Worm (Caenorhabditis elegans) whole organism, L1 larva: ENCODE data around the gene col-178.
A peak's percentile ranks its signal among the peaks of the same experiment; 100 is the strongest.

Source experiments
- C16A3.4 ChIP-seq: fragments of 150-350 bp; optimal IDR thresholded peaks from 2 replicates; lab custom pipeline; 2014; ENCODE audit warnings: missing biosample characterization, missing genetic modification characterization
- C34B4.2 ChIP-seq: sonication (generic microtip); optimal IDR thresholded peaks from 2 replicates; lab custom pipeline; 2017; ENCODE audit warnings: mild to moderate bottlenecking, missing genetic modification characterization, missing compliant biosample characterization
- aha-1 ChIP-seq: fragments of 150-350 bp; optimal IDR thresholded peaks from 2 replicates; lab custom pipeline; 2014; ENCODE audit warnings: missing biosample characterization, missing genetic modification characterization
- alr-1 ChIP-seq: fragments of 200-800 bp; sonication (Bioruptor generic); optimal IDR thresholded peaks from 2 replicates; lab custom pipeline; 2018; ENCODE audit warnings: borderline replicate concordance, mild to moderate bottlenecking, missing genetic modification characterization, missing compliant biosample characterization
- aly-2 ChIP-seq: fragments of 150-350 bp; optimal IDR thresholded peaks from 2 replicates; lab custom pipeline; 2014; ENCODE audit warnings: missing biosample characterization, missing genetic modification characterization
- ces-1 ChIP-seq: fragments of 150-350 bp; optimal IDR thresholded peaks from 2 replicates; lab custom pipeline; 2014; ENCODE audit warnings: missing biosample characterization, missing genetic modification reagents, missing genetic modification characterization
- dsc-1 ChIP-seq: sonication (generic microtip); optimal IDR thresholded peaks from 2 replicates; lab custom pipeline; 2016; ENCODE audit warnings: mild to moderate bottlenecking, missing genetic modification characterization, missing compliant biosample characterization
- efl-1 ChIP-seq, 4 experiments: fragments of 150-350 bp; optimal IDR thresholded peaks in 3 of 4; peaks in 1 of 4; 1 replicate in 1 of 4; 2 replicates in 3 of 4; lab custom pipeline; 2014; ENCODE audit warnings: missing biosample characterization in 2 of 4, missing genetic modification characterization in 2 of 4, missing genetic modification reagents in 2 of 4
- ets-5 ChIP-seq: fragments of 200-800 bp; sonication (Bioruptor generic); IDR thresholded peaks from 2 replicates; pipeline ENCODE4 v1.3.6; 2022; ENCODE audit warnings: missing genetic modification characterization, missing compliant biosample characterization
- fkh-10 ChIP-seq: sonication (generic microtip); optimal IDR thresholded peaks from 2 replicates; lab custom pipeline; 2017; ENCODE audit warnings: missing biosample characterization, missing genetic modification reagents, missing genetic modification characterization
- fkh-4 ChIP-seq: sonication (generic microtip); optimal IDR thresholded peaks from 2 replicates; lab custom pipeline; 2016; ENCODE audit warnings: missing compliant biosample characterization, missing genetic modification characterization, borderline replicate concordance
- fkh-8 ChIP-seq: sonication (generic microtip); optimal IDR thresholded peaks from 2 replicates; lab custom pipeline; 2016; ENCODE audit warnings: mild to moderate bottlenecking, missing genetic modification characterization, missing compliant biosample characterization
- fos-1 ChIP-seq: fragments of 150-350 bp; optimal IDR thresholded peaks from 2 replicates; lab custom pipeline; 2014; ENCODE audit warnings: missing biosample characterization, missing genetic modification characterization
- hpl-2 ChIP-seq: fragments of 150-350 bp; optimal IDR thresholded peaks from 2 replicates; lab custom pipeline; 2014; ENCODE audit warnings: missing biosample characterization, missing genetic modification reagents, missing genetic modification characterization
- irx-1 ChIP-seq: sonication (generic microtip); optimal IDR thresholded peaks from 2 replicates; lab custom pipeline; 2016; ENCODE audit warnings: missing genetic modification characterization, missing compliant biosample characterization
- isw-1 ChIP-seq: fragments of 200-800 bp; sonication (Bioruptor generic); IDR thresholded peaks from 2 replicates; pipeline ENCODE4 v1.3.6; 2022; ENCODE audit warnings: missing genetic modification characterization, missing compliant biosample characterization
- jun-1 ChIP-seq: fragments of 150-350 bp; optimal IDR thresholded peaks from 2 replicates; lab custom pipeline; 2014; ENCODE audit warnings: missing biosample characterization, missing genetic modification reagents, missing genetic modification characterization
- lin-13 ChIP-seq: fragments of 150-350 bp; optimal IDR thresholded peaks from 2 replicates; lab custom pipeline; 2014; ENCODE audit warnings: missing biosample characterization, missing genetic modification reagents, missing genetic modification characterization
- lin-15B ChIP-seq: fragments of 150-350 bp; sonication (generic microtip); optimal IDR thresholded peaks from 3 replicates; lab custom pipeline; 2014; ENCODE audit warnings: missing biosample characterization, missing genetic modification characterization
- lin-35 ChIP-seq, 2 experiments: fragments of 150-350 bp; optimal IDR thresholded peaks; 2 replicates each; lab custom pipeline; 2014; ENCODE audit warnings: missing biosample characterization in 2 of 2, missing genetic modification characterization in 2 of 2, missing genetic modification reagents in 2 of 2
- lin-39 ChIP-seq: fragments of 150-350 bp; optimal IDR thresholded peaks from 2 replicates; lab custom pipeline; 2014; ENCODE audit warnings: missing biosample characterization, missing genetic modification reagents, missing genetic modification characterization
- lir-3 ChIP-seq: sonication (generic microtip); optimal IDR thresholded peaks from 2 replicates; lab custom pipeline; 2016; ENCODE audit warnings: mild to moderate bottlenecking, missing genetic modification characterization, moderate library complexity, missing compliant biosample characterization; ENCODE audit not compliant: poor library complexity
- mab-9 ChIP-seq: fragments of 200-800 bp; sonication (Bioruptor generic); IDR thresholded peaks from 2 replicates; pipeline ENCODE4 v1.3.6; 2022; ENCODE audit warnings: missing genetic modification reagents, missing genetic modification characterization, missing compliant biosample characterization
- nhr-11 ChIP-seq: fragments of 150-350 bp; optimal IDR thresholded peaks from 2 replicates; lab custom pipeline; 2014; ENCODE audit warnings: missing biosample characterization, missing genetic modification characterization
- nhr-12 ChIP-seq: sonication (generic microtip); optimal IDR thresholded peaks from 2 replicates; lab custom pipeline; 2017; ENCODE audit warnings: missing biosample characterization, missing genetic modification characterization
- nhr-19 ChIP-seq: fragments of 200-800 bp; sonication (Bioruptor generic); conservative IDR thresholded peaks from 2 replicates; pipeline ENCODE4 v1.3.6; 2022; ENCODE audit warnings: missing genetic modification characterization, missing compliant biosample characterization
- nhr-28 ChIP-seq: fragments of 150-350 bp; optimal IDR thresholded peaks from 2 replicates; lab custom pipeline; 2014; ENCODE audit warnings: missing biosample characterization, missing genetic modification characterization
- nhr-47 ChIP-seq: sonication (generic microtip); optimal IDR thresholded peaks from 2 replicates; lab custom pipeline; 2016; ENCODE audit warnings: mild to moderate bottlenecking, missing genetic modification characterization, moderate library complexity, missing compliant biosample characterization
- nhr-71 ChIP-seq: sonication (generic microtip); optimal IDR thresholded peaks from 2 replicates; lab custom pipeline; 2016; ENCODE audit warnings: mild to moderate bottlenecking, missing genetic modification characterization, moderate library complexity, missing compliant biosample characterization
- nhr-76 ChIP-seq: sonication (generic microtip); optimal IDR thresholded peaks from 2 replicates; lab custom pipeline; 2017; ENCODE audit warnings: missing biosample characterization, missing genetic modification characterization
- nhr-77 ChIP-seq: fragments of 150-350 bp; optimal IDR thresholded peaks from 2 replicates; lab custom pipeline; 2014; ENCODE audit warnings: missing biosample characterization, missing genetic modification characterization
- nhr-84 ChIP-seq: sonication (generic microtip); optimal IDR thresholded peaks from 2 replicates; lab custom pipeline; 2017; ENCODE audit warnings: missing biosample characterization, missing genetic modification characterization
- nhr-85 ChIP-seq: sonication (generic microtip); peaks from one replicate; lab custom pipeline; 2016; ENCODE audit warnings: missing genetic modification characterization, inconsistent platforms, missing compliant biosample characterization
- nhr-90 ChIP-seq: sonication (generic microtip); optimal IDR thresholded peaks from 2 replicates; lab custom pipeline; 2016; ENCODE audit warnings: mild to moderate bottlenecking, missing genetic modification characterization, missing compliant biosample characterization; ENCODE audit not compliant: poor library complexity
- pqm-1 ChIP-seq: sonication (generic microtip); optimal IDR thresholded peaks from 3 replicates; lab custom pipeline; 2017; ENCODE audit warnings: missing biosample characterization, missing genetic modification characterization
- rnt-1 ChIP-seq: sonication (generic microtip); optimal IDR thresholded peaks from 2 replicates; lab custom pipeline; 2016; ENCODE audit warnings: mild to moderate bottlenecking, missing genetic modification characterization, moderate library complexity, missing compliant biosample characterization
- skn-1 ChIP-seq: fragments of 150-350 bp; optimal IDR thresholded peaks from 2 replicates; lab custom pipeline; 2014; ENCODE audit warnings: missing biosample characterization, missing genetic modification characterization
- snpc-4 ChIP-seq: fragments of 150-350 bp; optimal IDR thresholded peaks from 2 replicates; lab custom pipeline; 2014; ENCODE audit warnings: missing biosample characterization, missing genetic modification characterization
- snu-23 ChIP-seq: sonication (generic microtip); optimal IDR thresholded peaks from 2 replicates; lab custom pipeline; 2016; ENCODE audit warnings: missing genetic modification characterization, missing compliant biosample characterization
- sptf-1 ChIP-seq: fragments of 150-350 bp; optimal IDR thresholded peaks from 2 replicates; lab custom pipeline; 2014; ENCODE audit warnings: missing biosample characterization, missing genetic modification characterization
- sup-37 ChIP-seq: fragments of 200-800 bp; sonication (Bioruptor generic); optimal IDR thresholded peaks from 2 replicates; lab custom pipeline; 2018; ENCODE audit warnings: mild to moderate bottlenecking, missing genetic modification characterization, missing compliant biosample characterization
- swsn-7 ChIP-seq: sonication (generic microtip); optimal IDR thresholded peaks from 2 replicates; lab custom pipeline; 2016; ENCODE audit warnings: missing genetic modification characterization, missing compliant biosample characterization
- unc-62 ChIP-seq: fragments of 150-350 bp; optimal IDR thresholded peaks from 2 replicates; lab custom pipeline; 2014; ENCODE audit warnings: missing biosample characterization, missing genetic modification reagents, missing genetic modification characterization
- vab-15 ChIP-seq: sonication (generic microtip); optimal IDR thresholded peaks from 2 replicates; lab custom pipeline; 2017; ENCODE audit warnings: missing genotype, mild to moderate bottlenecking, missing genetic modification characterization, missing compliant biosample characterization
- xbp-1 ChIP-seq: sonication (generic microtip); optimal IDR thresholded peaks from 2 replicates; lab custom pipeline; 2016; ENCODE audit warnings: missing genetic modification characterization, missing compliant biosample characterization
- zag-1 ChIP-seq: fragments of 150-350 bp; optimal IDR thresholded peaks from 2 replicates; lab custom pipeline; 2014; ENCODE audit warnings: missing biosample characterization, missing genetic modification characterization
- zip-4 ChIP-seq: fragments of 200-800 bp; sonication (Bioruptor generic); optimal IDR thresholded peaks from 2 replicates; lab custom pipeline; 2018; ENCODE audit warnings: mild to moderate bottlenecking, missing genetic modification characterization, moderate library complexity, missing compliant biosample characterization
- ztf-11 ChIP-seq, 2 experiments: sonication (generic microtip); optimal IDR thresholded peaks; 2 replicates each; lab custom pipeline; 2016 to 2017; ENCODE audit warnings: missing genetic modification characterization in 2 of 2, missing biosample characterization in 1 of 2, missing compliant biosample characterization in 1 of 2
- ztf-4 ChIP-seq: fragments of 150-350 bp; optimal IDR thresholded peaks from 2 replicates; lab custom pipeline; 2014; ENCODE audit warnings: missing biosample characterization, missing genetic modification characterization

Gene col-178

DNA sequence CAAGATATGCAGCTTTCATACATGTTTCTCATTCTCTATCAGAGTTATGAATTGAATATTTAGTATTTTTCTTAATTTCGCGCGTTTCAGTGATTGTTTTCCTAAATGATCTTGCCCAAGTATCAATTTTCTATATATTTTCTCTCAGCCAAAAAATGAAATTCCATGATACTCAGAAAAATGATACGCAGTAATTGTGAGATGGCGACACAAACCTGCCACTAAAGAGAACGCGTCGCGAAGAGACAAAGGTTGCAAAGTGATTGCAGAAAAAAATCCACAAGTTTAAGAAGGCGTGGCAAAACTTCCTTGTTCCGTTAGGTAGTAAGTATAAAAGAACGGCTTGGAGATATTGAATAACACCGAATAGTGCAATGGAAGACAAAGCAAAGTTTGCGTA, 1.9 kb downstream of the col-178 start, which contains the start of gene col-179:
col-179 (plus strand) TSS at position 301 of the 400 bp plus-strand sequence.
- TF ChIP-seq zip-4 (GFP tag; lab: Kevin White, UChicago) (no peak), fkh-10 (no peak), lin-35 (GFP tag; optimal IDR thresholded peaks at IDR 0.05; lab: Kevin White, UChicago) (no peak), sptf-1 (tag; lab: Kevin White, UChicago) (no peak), jun-1 (tag; lab: Kevin White, UChicago) (no peak), ces-1 (GFP tag; lab: Kevin White, UChicago) (no peak), lin-13 (GFP tag; lab: Kevin White, UChicago) (no peak), nhr-71 (no peak), sup-37 (no peak), nhr-77 (tag; lab: Kevin White, UChicago) (no peak), irx-1 (tag; lab: Kevin White, UChicago) (no peak)
- TF ChIP-seq, all 84 proteins: peak for 0

DNA sequence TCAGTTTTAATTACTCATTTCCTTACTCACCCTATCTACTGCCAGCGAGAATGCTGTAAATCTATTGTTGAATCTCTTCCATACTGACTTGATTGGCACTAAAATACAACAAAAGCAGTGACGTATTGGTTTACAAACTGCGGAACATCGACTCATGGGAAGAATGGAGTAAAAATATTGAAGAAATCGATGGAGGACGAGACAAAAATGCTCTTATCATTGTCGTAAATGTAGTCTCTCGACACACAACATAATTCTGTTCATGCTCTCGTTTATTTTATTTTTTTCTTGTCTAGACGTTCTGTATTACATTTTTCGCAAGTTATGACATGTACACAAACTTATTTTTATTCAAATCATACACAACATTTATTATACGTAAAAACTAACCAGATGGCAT, 4.5 kb downstream of the col-178 start, which contains the start of gene C34F6.11:
C34F6.11 (minus strand) TSS at position 160 of the 400 bp plus-strand sequence.
- TF ChIP-seq mab-9 (GFP tag; lab: Robert Waterston, UW), result no peak
- no peak for TF ChIP-seq zip-4 (GFP tag; lab: Kevin White, UChicago)
- no peak for TF ChIP-seq aly-2 (tag; lab: Kevin White, UChicago)
- TF ChIP-seq nhr-85 (tag; lab: Kevin White, UChicago), result no peak
- no peak for TF ChIP-seq nhr-84 (tag; lab: Kevin White, UChicago)
- TF ChIP-seq efl-1 (optimal IDR thresholded peaks at IDR 0.05; lab: Kevin White, UChicago), result no peak
- TF ChIP-seq efl-1 (GFP tag; optimal IDR thresholded peaks at IDR 0.05 in 1 of 2; lab: Kevin White, UChicago), result peak in 1 of 2 experiments; percentile 82
- TF ChIP-seq hpl-2 (GFP tag; lab: Kevin White, UChicago), result no peak
- TF ChIP-seq swsn-7, result no peak

DNA sequence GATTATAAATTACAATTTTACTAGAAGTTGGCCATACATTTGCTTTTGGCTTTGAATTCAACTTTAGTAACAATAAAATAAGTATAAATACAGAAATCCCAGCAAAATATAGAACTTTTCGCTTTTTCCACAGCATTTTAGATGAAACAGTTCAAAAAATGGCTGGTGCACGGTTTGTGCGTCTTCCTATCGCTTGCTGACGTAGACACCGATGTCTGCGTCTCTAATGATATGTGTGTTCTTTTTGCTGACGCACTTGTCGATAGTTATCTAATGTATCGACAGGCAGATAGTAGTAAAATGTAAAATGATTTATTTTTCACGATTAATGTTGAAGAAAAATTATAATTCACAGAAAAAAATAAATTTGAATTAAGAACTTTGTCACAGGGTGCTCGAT, 7.7 kb downstream of the col-178 start, which contains the start of gene hst-2:
hst-2 (minus strand) TSS at position 203 of the 400 bp plus-strand sequence.
- TF ChIP-seq ets-5 (GFP tag; lab: Robert Waterston, UW), result no peak
- TF ChIP-seq nhr-12 (tag; lab: Kevin White, UChicago), result no peak
- TF ChIP-seq C34B4.2 (tag; lab: Kevin White, UChicago), result no peak
- TF ChIP-seq snpc-4, result peak; percentile 71
- no peak for TF ChIP-seq nhr-28 (tag; lab: Kevin White, UChicago)
- TF ChIP-seq lin-15B (tag; lab: Kevin White, UChicago), result no peak
- TF ChIP-seq irx-1 (tag; lab: Kevin White, UChicago), result peak; percentile 97
- TF ChIP-seq nhr-71, result peak; percentile 97
- peak; percentile 95 for TF ChIP-seq rnt-1 (tag; lab: Kevin White, UChicago)
- peak; percentile 76 for TF ChIP-seq aly-2 (tag; lab: Kevin White, UChicago)
- TF ChIP-seq skn-1, result peak; percentile 70
- no peak for TF ChIP-seq alr-1 (tag; lab: Kevin White, UChicago)
- TF ChIP-seq nhr-19 (GFP tag; lab: Robert Waterston, UW), result peak; percentile 94
- TF ChIP-seq lir-3 (tag; lab: Kevin White, UChicago), result peak; percentile 81
- peak; percentile 96 for TF ChIP-seq snu-23 (GFP tag; lab: Kevin White, UChicago)
- TF ChIP-seq zag-1 (tag; lab: Kevin White, UChicago), result no peak
- peak; percentile 67 for TF ChIP-seq ztf-4
- TF ChIP-seq xbp-1 (tag; lab: Kevin White, UChicago), result peak; percentile 93
- peak; percentile 57 for TF ChIP-seq fkh-4 (tag; lab: Kevin White, UChicago)
- peak; percentile 87 for TF ChIP-seq fos-1 (tag; lab: Kevin White, UChicago)
- TF ChIP-seq dsc-1, result peak; percentile 95
- peak; percentile 96 for TF ChIP-seq nhr-90 (tag; lab: Kevin White, UChicago)
- no peak for TF ChIP-seq pqm-1
- no peak for TF ChIP-seq vab-15 (tag; lab: Kevin White, UChicago)
- TF ChIP-seq unc-62 (GFP tag; lab: Kevin White, UChicago), result no peak
- no peak for TF ChIP-seq nhr-76 (tag; lab: Kevin White, UChicago)
- TF ChIP-seq isw-1 (GFP tag; lab: Robert Waterston, UW), result peak; percentile 81
- TF ChIP-seq lin-35 (GFP tag; optimal IDR thresholded peaks at IDR 0.05; lab: Kevin White, UChicago), result peak; percentile 74 to 91
- TF ChIP-seq C16A3.4, result peak; percentile 90
- peak in 1 of 2 experiments; percentile 75 for TF ChIP-seq ztf-11 (tag; optimal IDR thresholded peaks at IDR 0.05; lab: Kevin White, UChicago)
- peak; percentile 89 for TF ChIP-seq nhr-11
- peak; percentile 96 for TF ChIP-seq nhr-47 (tag; lab: Kevin White, UChicago)
- peak; percentile 86 for TF ChIP-seq aha-1 (tag; lab: Kevin White, UChicago)
- TF ChIP-seq lin-39 (tag; lab: Kevin White, UChicago), result peak; percentile 97
- peak; percentile 76 for TF ChIP-seq fkh-8
- peak; percentile 68 for TF ChIP-seq fkh-10
